Fruit fly (Drosophila melanogaster) whole organism, embryonic: Measurements from ENCODE around the gene CG34149.

ENCODE experiments used
- Aef1 ChIP-seq: fragments of 200-800 bp; sonication (Bioruptor generic); IDR thresholded peaks from 3 replicates; pipeline ENCODE4 v1.3.6; 2022; ENCODE audit warnings: missing biosample characterization, missing genetic modification characterization
- Awh ChIP-seq: fragments of 200-800 bp; sonication (Bioruptor generic); IDR thresholded peaks from 2 replicates; pipeline ENCODE4, ENCODE4 v1.3.6; 2022; ENCODE audit warnings: missing biosample characterization, missing genetic modification characterization
- CG12071 ChIP-seq: fragments of 200-800 bp; sonication (Bioruptor generic); optimal IDR thresholded peaks from 3 replicates; lab custom pipeline; 2018; ENCODE audit warnings: missing biosample characterization, mild to moderate bottlenecking, missing genetic modification characterization
- CG12769 ChIP-seq: fragments of 200-800 bp; sonication (Bioruptor generic); optimal IDR thresholded peaks from 2 replicates; lab custom pipeline; 2019; ENCODE audit warnings: missing biosample characterization, mild to moderate bottlenecking, missing genetic modification characterization, moderate library complexity
- CG15514 ChIP-seq: fragments of 200-800 bp; sonication (Bioruptor generic); optimal IDR thresholded peaks from 3 replicates; lab custom pipeline; 2017; ENCODE audit warnings: missing biosample characterization, missing genetic modification characterization, mild to moderate bottlenecking, moderate library complexity, missing genetic modification reagents
- CG1647 ChIP-seq: fragments of 200-800 bp; sonication (Bioruptor generic); optimal IDR thresholded peaks from 3 replicates; lab custom pipeline; 2016; ENCODE audit warnings: missing biosample characterization, missing genetic modification characterization
- CG17186 ChIP-seq: fragments of 200-800 bp; sonication (Bioruptor generic); optimal IDR thresholded peaks from 3 replicates; lab custom pipeline; 2017; ENCODE audit warnings: missing biosample characterization, missing genetic modification reagents, missing genetic modification characterization
- CG17385 ChIP-seq: fragments of 200-800 bp; sonication (Bioruptor generic); optimal IDR thresholded peaks from 3 replicates; lab custom pipeline; 2018; ENCODE audit warnings: missing biosample characterization, mild to moderate bottlenecking, missing genetic modification characterization
- CG1832 ChIP-seq: fragments of 200-800 bp; sonication (Bioruptor generic); optimal IDR thresholded peaks from 2 replicates; lab custom pipeline; 2017; ENCODE audit warnings: missing biosample characterization, mild to moderate bottlenecking, missing genetic modification characterization, inconsistent platforms
- CG2120 ChIP-seq: fragments of 200-800 bp; sonication (Bioruptor generic); optimal IDR thresholded peaks from 3 replicates; lab custom pipeline; 2016; ENCODE audit warnings: missing biosample characterization, missing genetic modification characterization
- CG2678 ChIP-seq: fragments of 200-800 bp; sonication (Bioruptor generic); optimal IDR thresholded peaks from 3 replicates; lab custom pipeline; 2019; ENCODE audit warnings: missing biosample characterization, mild to moderate bottlenecking, missing genetic modification characterization, moderate library complexity
- CG30403 ChIP-seq: fragments of 200-800 bp; sonication (Bioruptor generic); optimal IDR thresholded peaks from 3 replicates; lab custom pipeline; 2016; ENCODE audit warnings: missing biosample characterization, missing genetic modification characterization
- CG34422 ChIP-seq: fragments of 200-800 bp; sonication (Bioruptor generic); IDR thresholded peaks from 3 replicates; pipeline ENCODE4 v1.3.6; 2022; ENCODE audit warnings: missing biosample characterization, missing genetic modification characterization
- CG6254 ChIP-seq: fragments of 200-800 bp; sonication (Bioruptor generic); optimal IDR thresholded peaks from 3 replicates; lab custom pipeline; 2017; ENCODE audit warnings: mild to moderate bottlenecking, missing biosample characterization, missing genetic modification reagents, missing genetic modification characterization
- CG6272 ChIP-seq: fragments of 200-800 bp; sonication (Bioruptor generic); IDR thresholded peaks from 2 replicates; pipeline ENCODE4 v1.3.6; 2022; ENCODE audit warnings: missing biosample characterization, missing genetic modification characterization
- CG6654 ChIP-seq: fragments of 200-800 bp; sonication (Bioruptor generic); optimal IDR thresholded peaks from 2 replicates; lab custom pipeline; 2017; ENCODE audit warnings: missing biosample characterization, mild to moderate bottlenecking, missing genetic modification characterization
- CG6813 ChIP-seq: fragments of 200-800 bp; sonication (Bioruptor generic); optimal IDR thresholded peaks from 2 replicates; lab custom pipeline; 2017; ENCODE audit warnings: missing biosample characterization, missing genetic modification characterization, mild to moderate bottlenecking, moderate library complexity, missing genetic modification reagents
- CG7372 ChIP-seq: fragments of 200-800 bp; sonication (Bioruptor generic); IDR thresholded peaks from 2 replicates; pipeline ENCODE4 v1.3.6; 2022; ENCODE audit warnings: missing biosample characterization, missing genetic modification characterization
- CG7786 ChIP-seq: fragments of 200-800 bp; sonication (Bioruptor generic); optimal IDR thresholded peaks from 2 replicates; lab custom pipeline; 2016; ENCODE audit warnings: missing biosample characterization, missing genetic modification characterization
- CG9215 ChIP-seq: fragments of 200-800 bp; sonication (Bioruptor generic); IDR thresholded peaks from 2 replicates; pipeline ENCODE4 v1.3.6; 2022; ENCODE audit warnings: missing biosample characterization, missing genetic modification characterization
- CHES-1-like ChIP-seq: fragments of 200-800 bp; sonication (Bioruptor generic); optimal IDR thresholded peaks from 2 replicates; lab custom pipeline; 2016; ENCODE audit warnings: missing biosample characterization, missing genetic modification characterization
- Chrac-16 ChIP-seq: fragments of 200-800 bp; sonication (Bioruptor generic); optimal IDR thresholded peaks from 3 replicates; lab custom pipeline; 2016; ENCODE audit warnings: missing biosample characterization, missing genetic modification characterization
- Doc2 ChIP-seq: fragments of 200-800 bp; sonication (Bioruptor generic); IDR thresholded peaks from 2 replicates; pipeline ENCODE4 v1.3.6; 2022; ENCODE audit warnings: missing biosample characterization, missing genetic modification characterization
- Ets97D ChIP-seq: fragments of 200-800 bp; sonication (Bioruptor generic); optimal IDR thresholded peaks from 3 replicates; lab custom pipeline; 2016; ENCODE audit warnings: missing biosample characterization, missing genetic modification characterization
- Fer1 ChIP-seq: fragments of 200-800 bp; sonication (Bioruptor generic); optimal IDR thresholded peaks from 2 replicates; lab custom pipeline; 2017; ENCODE audit warnings: missing biosample characterization, mild to moderate bottlenecking, missing genetic modification characterization
- Fer2 ChIP-seq: fragments of 200-800 bp; sonication (Bioruptor generic); optimal IDR thresholded peaks from 2 replicates; lab custom pipeline; 2018; ENCODE audit warnings: missing biosample characterization, mild to moderate bottlenecking, missing genetic modification characterization, moderate library complexity
- H15 ChIP-seq: fragments of 200-800 bp; sonication (Bioruptor generic); IDR thresholded peaks from 3 replicates; pipeline ENCODE4 v1.3.6; 2022; ENCODE audit warnings: missing biosample characterization, missing genetic modification characterization
- HLH54F ChIP-seq: fragments of 200-800 bp; sonication (Bioruptor generic); optimal IDR thresholded peaks from 3 replicates; lab custom pipeline; 2016; ENCODE audit warnings: missing biosample characterization, missing genetic modification characterization
- HmgD ChIP-seq: fragments of 200-800 bp; sonication (Bioruptor generic); optimal IDR thresholded peaks from 3 replicates; lab custom pipeline; 2016; ENCODE audit warnings: missing biosample characterization, missing genetic modification characterization
- MBD-R2 ChIP-seq: fragments of 200-800 bp; sonication (Bioruptor generic); IDR thresholded peaks from 2 replicates; pipeline ENCODE4 v1.3.6; 2022; ENCODE audit warnings: missing biosample characterization, missing genetic modification characterization
- MESR4 ChIP-seq: fragments of 200-800 bp; sonication (Bioruptor generic); optimal IDR thresholded peaks from 2 replicates; lab custom pipeline; 2018; ENCODE audit warnings: missing biosample characterization, mild to moderate bottlenecking, missing genetic modification characterization, moderate library complexity
- Mad ChIP-seq: fragments of 200-800 bp; sonication (Bioruptor generic); optimal IDR thresholded peaks from 2 replicates; lab custom pipeline; 2016; ENCODE audit warnings: missing biosample characterization, missing genetic modification characterization
- Nf-YA ChIP-seq: fragments of 200-800 bp; sonication (Bioruptor generic); IDR thresholded peaks from 2 replicates; pipeline ENCODE4 v1.3.6; 2022; ENCODE audit warnings: missing biosample characterization, missing genetic modification characterization
- Sry-δ ChIP-seq: fragments of 200-800 bp; sonication (Bioruptor generic); optimal IDR thresholded peaks from 2 replicates; lab custom pipeline; 2016; ENCODE audit warnings: missing biosample characterization, missing genetic modification characterization
- amos ChIP-seq: fragments of 200-800 bp; sonication (Bioruptor generic); IDR thresholded peaks from 2 replicates; pipeline ENCODE4 v1.3.6; 2022; ENCODE audit warnings: missing biosample characterization, missing genetic modification characterization; ENCODE audit not compliant: partially characterized antibody
- bbx ChIP-seq: fragments of 200-800 bp; sonication (Bioruptor generic); IDR thresholded peaks from 2 replicates; pipeline ENCODE4 v1.3.6; 2022; ENCODE audit warnings: missing biosample characterization, missing genetic modification characterization; ENCODE audit not compliant: partially characterized antibody
- cas ChIP-seq: fragments of 200-800 bp; sonication (Bioruptor generic); IDR thresholded peaks from 2 replicates; pipeline ENCODE4 v1.3.6; 2022; ENCODE audit warnings: missing biosample characterization, missing genetic modification characterization
- cato ChIP-seq: fragments of 200-800 bp; sonication (Bioruptor generic); optimal IDR thresholded peaks from 2 replicates; lab custom pipeline; 2016; ENCODE audit warnings: missing biosample characterization, missing genetic modification characterization, borderline replicate concordance
- danr ChIP-seq: fragments of 200-800 bp; sonication (Bioruptor generic); IDR thresholded peaks from 2 replicates; pipeline ENCODE4 v1.3.6; 2022; ENCODE audit warnings: missing biosample characterization, missing genetic modification characterization
- dmrt99B ChIP-seq: fragments of 200-800 bp; sonication (Bioruptor generic); optimal IDR thresholded peaks from 2 replicates; lab custom pipeline; 2018; ENCODE audit warnings: missing biosample characterization, mild to moderate bottlenecking, missing genetic modification characterization, moderate library complexity
- ems ChIP-seq: fragments of 200-800 bp; sonication (Bioruptor generic); optimal IDR thresholded peaks from 3 replicates; lab custom pipeline; 2016; ENCODE audit warnings: missing biosample characterization, missing genetic modification characterization
- fd64A ChIP-seq: fragments of 200-800 bp; sonication (Bioruptor generic); optimal IDR thresholded peaks from 3 replicates; lab custom pipeline; 2018; ENCODE audit warnings: missing biosample characterization, mild to moderate bottlenecking, missing genetic modification characterization
- jing ChIP-seq: fragments of 200-800 bp; sonication (Bioruptor generic); optimal IDR thresholded peaks from 2 replicates; lab custom pipeline; 2018; ENCODE audit warnings: missing biosample characterization, mild to moderate bottlenecking, missing genetic modification characterization
- lilli ChIP-seq: fragments of 200-800 bp; sonication (Bioruptor generic); optimal IDR thresholded peaks from 3 replicates; lab custom pipeline; 2016; ENCODE audit warnings: missing biosample characterization, missing genetic modification characterization
- nom ChIP-seq: fragments of 200-800 bp; sonication (Bioruptor generic); optimal IDR thresholded peaks from 2 replicates; lab custom pipeline; 2017; ENCODE audit warnings: missing biosample characterization, missing genetic modification characterization, mild to moderate bottlenecking, moderate library complexity, missing genetic modification reagents
- pan ChIP-seq, 4 experiments: fragments of >200 bp in 3 of 4; fragments of 200-800 bp in 1 of 4; sonication (Bioruptor generic) in 1 of 4; optimal IDR thresholded peaks in 3 of 4; IDR thresholded peaks in 1 of 4; 2 replicates each; pipeline versions ENCODE4 v1.3.6 to Lab custom; 2017 to 2022; ENCODE audit warnings: missing biosample characterization in 2 of 4, missing genetic modification characterization in 2 of 4, mixed read lengths in 1 of 4
- tin ChIP-seq: fragments of 200-800 bp; sonication (Bioruptor generic); optimal IDR thresholded peaks from 3 replicates; lab custom pipeline; 2016; ENCODE audit warnings: missing biosample characterization, missing genetic modification characterization
- tna ChIP-seq: fragments of 200-800 bp; sonication (Bioruptor generic); IDR thresholded peaks from 2 replicates; pipeline ENCODE4 v1.3.6; 2022; ENCODE audit warnings: missing biosample characterization, missing genetic modification characterization; ENCODE audit not compliant: partially characterized antibody

Gene CG34149

dm6 chr3R:22362218-22362907 is 17.6 kb upstream of the CG34149 start, which contains the start of the genes JMJD6, CG7071 and Muted (continued):
- TF ChIP-seq CG2120 (peak; percentile 98), tna (GFP tag; lab: Robert Waterston, UW) (peak; percentile 42; the same call in 1 of the 2 replicates), cato (peak; percentile 87), CG12071 (peak; percentile 67), Fer1 (GFP tag; lab: Kevin White, UChicago) (peak; percentile 92), CG6272 (GFP tag; lab: Robert Waterston, UW) (peak; percentile 89), cas (GFP tag; lab: Robert Waterston, UW) (peak; percentile 87), CG9215 (GFP tag; lab: Robert Waterston, UW) (peak; percentile 92), Fer2 (tag; lab: Kevin White, UChicago) (peak; percentile 92), MBD-R2 (GFP tag; lab: Robert Waterston, UW) (peak; percentile 83), HmgD (GFP tag; lab: Kevin White, UChicago) (peak; percentile 78), CG6813 (GFP tag; lab: Kevin White, UChicago) (peak; percentile 32), CG6254 (GFP tag; lab: Kevin White, UChicago) (peak; percentile 62), CG15514 (GFP tag; lab: Kevin White, UChicago) (peak; percentile 92), Chrac-16 (GFP tag; lab: Kevin White, UChicago) (peak; percentile 92), MESR4 (GFP tag; lab: Kevin White, UChicago) (peak; percentile 76), CG1647 (GFP tag; lab: Kevin White, UChicago) (peak; percentile 91), pan (optimal IDR thresholded peaks at IDR 0.05; lab: Kevin White, UChicago) (no peak), pan (GFP tag; optimal IDR thresholded peaks at IDR 0.05 in 1 of 2, IDR thresholded peaks at IDR 0.05 in 1 of 2) (peak in 1 of 2 experiments; percentile 94), CG34422 (peak; percentile 93), CHES-1-like (GFP tag; lab: Kevin White, UChicago) (peak; percentile 85), CG17186 (GFP tag; lab: Kevin White, UChicago) (peak; percentile 60), Ets97D (GFP tag; lab: Kevin White, UChicago) (peak; percentile 87), CG7786 (GFP tag; lab: Kevin White, UChicago) (peak; percentile 84), jing (GFP tag; lab: Kevin White, UChicago) (peak; percentile 69), CG1832 (GFP tag; lab: Kevin White, UChicago) (no peak), Aef1 (GFP tag; lab: Robert Waterston, UW) (peak; percentile 87), H15 (GFP tag; lab: Robert Waterston, UW) (peak; percentile 87), dmrt99B (tag; lab: Kevin White, UChicago) (peak; percentile 78), Awh (GFP tag; lab: Robert Waterston, UW) (peak; percentile 85), danr (GFP tag; lab: Robert Waterston, UW) (peak; percentile 84), CG30403 (GFP tag; lab: Kevin White, UChicago) (peak; percentile 96), Mad (GFP tag; lab: Kevin White, UChicago) (peak; percentile 83), CG6654 (GFP tag; lab: Kevin White, UChicago) (peak; percentile 64), CG17385 (GFP tag; lab: Kevin White, UChicago) (peak; percentile 84), CG7372 (GFP tag; lab: Robert Waterston, UW) (peak; percentile 95), HLH54F (GFP tag; lab: Kevin White, UChicago) (peak; percentile 95), CG12769 (tag; lab: Kevin White, UChicago) (peak; percentile 74), tin (GFP tag; lab: Kevin White, UChicago) (peak; percentile 96), nom (GFP tag; lab: Kevin White, UChicago) (peak; percentile 78), Sry-δ (GFP tag; lab: Kevin White, UChicago) (peak; percentile 71), bbx (GFP tag; lab: Robert Waterston, UW) (peak; percentile 63; the same call in 1 of the 2 replicates), amos (peak; percentile 69), lilli (GFP tag; lab: Kevin White, UChicago) (peak; percentile 97), fd64A (peak; percentile 26), CG2678 (peak; percentile 92), Doc2 (GFP tag; lab: Robert Waterston, UW) (peak; percentile 18; the same call in 1 of the 2 replicates), Nf-YA (GFP tag; lab: Robert Waterston, UW) (peak; percentile 53; the same call in 1 of the 2 replicates), ems (GFP tag; lab: Kevin White, UChicago) (peak; percentile 89)
